Worm (Caenorhabditis elegans) whole organism, midembryonic: ENCODE data around the gene C14A11.6.

Source experiments
- T22C8.4 ChIP-seq: fragments of 200-800 bp; sonication (Bioruptor generic); IDR thresholded peaks from 2 replicates; pipeline ENCODE4 v1.3.6; 2022; ENCODE audit warnings: missing genetic modification characterization, missing compliant biosample characterization
- cog-1 ChIP-seq: sonication (generic microtip); optimal IDR thresholded peaks from 2 replicates; lab custom pipeline; 2016; ENCODE audit warnings: missing genetic modification characterization, missing compliant biosample characterization
- flt-1 ChIP-seq: fragments of 200-800 bp; sonication (Bioruptor generic); IDR thresholded peaks from 2 replicates; pipeline ENCODE4 v1.3.6; 2022; ENCODE audit warnings: missing genetic modification characterization, missing compliant biosample characterization
- klf-2 ChIP-seq: fragments of 200-800 bp; sonication (Bioruptor generic); conservative IDR thresholded peaks from 2 replicates; pipeline ENCODE4 v1.3.6; 2022; ENCODE audit warnings: missing genetic modification reagents, missing genetic modification characterization, missing compliant biosample characterization
- med-1 ChIP-seq: sonication (generic microtip); optimal IDR thresholded peaks from 2 replicates; lab custom pipeline; 2017; ENCODE audit warnings: missing genetic modification characterization, mild to moderate bottlenecking, missing compliant biosample characterization, antibody characterized with exemption, missing genetic modification reagents; ENCODE audit not compliant: insufficient read depth
- ref-1 ChIP-seq: fragments of 200-800 bp; sonication (Bioruptor generic); conservative IDR thresholded peaks from 2 replicates; pipeline ENCODE4 v1.3.6; 2022; ENCODE audit warnings: missing genetic modification reagents, missing genetic modification characterization, missing compliant biosample characterization
- tab-1 ChIP-seq: fragments of 200-800 bp; sonication (Bioruptor generic); IDR thresholded peaks from 2 replicates; pipeline ENCODE4 v1.3.6; 2022; ENCODE audit warnings: missing genetic modification characterization, missing compliant biosample characterization

DNA sequence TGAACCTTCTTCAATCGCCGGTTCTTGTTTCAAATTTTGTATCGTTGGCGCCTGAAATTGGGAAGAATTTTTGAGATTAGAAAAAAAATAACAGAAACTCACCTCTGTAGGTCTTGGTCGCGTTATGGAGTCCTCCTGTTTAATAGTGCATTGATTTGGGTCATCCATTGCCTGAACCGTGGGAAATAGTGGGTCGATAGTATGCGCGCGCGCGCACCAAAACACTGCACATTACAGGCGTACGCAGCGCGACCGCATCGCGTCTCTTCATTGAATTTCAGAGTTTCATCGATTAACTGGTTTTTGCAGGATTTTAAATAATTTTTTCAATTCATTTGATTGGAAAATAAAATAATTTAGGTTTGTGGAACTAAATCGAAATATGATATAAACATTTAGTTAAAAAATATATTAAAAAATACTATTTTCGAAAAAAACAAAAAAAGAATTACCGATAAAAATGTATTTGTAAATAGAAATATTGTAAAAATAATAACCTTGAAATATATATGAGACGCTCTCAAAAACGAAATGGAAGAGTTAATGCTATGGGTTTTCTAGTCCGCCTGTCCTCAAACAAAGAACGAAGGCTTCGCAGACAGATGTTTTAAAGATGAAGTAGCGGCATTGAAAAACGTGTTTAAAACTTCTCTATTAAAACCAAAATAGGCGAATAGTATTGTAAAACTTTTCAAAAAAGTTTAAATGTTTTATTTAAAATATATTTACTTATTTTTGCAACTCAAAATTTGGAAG is 43.3 kb upstream of the C14A11.6 start, which contains the start of gene tra-4:
- no peak for TF ChIP-seq flt-1 (GFP tag; lab: Robert Waterston, UW)
- TF ChIP-seq tab-1 (GFP tag; lab: Robert Waterston, UW): no peak
- no peak for TF ChIP-seq ref-1 (GFP tag; lab: Robert Waterston, UW)
- TF ChIP-seq cog-1: no peak
- no peak for TF ChIP-seq med-1 (GFP tag; lab: Kevin White, UChicago)
- no peak for TF ChIP-seq klf-2 (GFP tag; lab: Robert Waterston, UW)
- TF ChIP-seq T22C8.4: no peak
